Fruit fly (Drosophila melanogaster) whole organism, embryonic: ENCODE data around the gene CG9044.
A peak's percentile ranks its signal among the peaks of the same experiment; 100 is the strongest.

Source experiments
- B-H2 ChIP-seq: fragments of 200-800 bp; sonication (Bioruptor generic); optimal IDR thresholded peaks from 2 replicates; lab custom pipeline; 2018; ENCODE audit warnings: missing biosample characterization, mild to moderate bottlenecking, missing genetic modification characterization
- BEAF-32 ChIP-seq: fragments of 200-800 bp; sonication (Bioruptor generic); optimal IDR thresholded peaks from 3 replicates; lab custom pipeline; 2017; ENCODE audit warnings: missing biosample characterization, missing genetic modification characterization, mild to moderate bottlenecking, moderate library complexity, missing genetic modification reagents
- C15 ChIP-seq: fragments of 200-800 bp; sonication (Bioruptor generic); IDR thresholded peaks from 3 replicates; pipeline ENCODE4 v1.3.6; 2022; ENCODE audit warnings: missing biosample characterization, missing genetic modification characterization
- CG10462 ChIP-seq: fragments of 200-800 bp; sonication (Bioruptor generic); optimal IDR thresholded peaks from 2 replicates; lab custom pipeline; 2016; ENCODE audit warnings: missing biosample characterization, missing genetic modification characterization
- CG10543 ChIP-seq: fragments of 200-800 bp; sonication (Bioruptor generic); optimal IDR thresholded peaks from 3 replicates; lab custom pipeline; 2017; ENCODE audit warnings: missing biosample characterization, mild to moderate bottlenecking, missing genetic modification characterization, moderate library complexity
- CG12659 ChIP-seq: fragments of 200-800 bp; sonication (Bioruptor generic); optimal IDR thresholded peaks from 3 replicates; lab custom pipeline; 2017; ENCODE audit warnings: mild to moderate bottlenecking, missing biosample characterization, missing genetic modification reagents, missing genetic modification characterization
- CG13424 ChIP-seq: fragments of 200-800 bp; sonication (Bioruptor generic); optimal IDR thresholded peaks from 2 replicates; lab custom pipeline; 2019; ENCODE audit warnings: missing biosample characterization, mild to moderate bottlenecking, missing genetic modification characterization, moderate library complexity
- CG14860 ChIP-seq: fragments of 200-800 bp; sonication (Bioruptor generic); IDR thresholded peaks from 3 replicates; pipeline ENCODE4 v1.3.6; 2022; ENCODE audit warnings: missing biosample characterization, missing genetic modification characterization; ENCODE audit not compliant: partially characterized antibody
- CG15011 ChIP-seq: fragments of 200-800 bp; sonication (Bioruptor generic); optimal IDR thresholded peaks from 3 replicates; lab custom pipeline; 2018; ENCODE audit warnings: missing biosample characterization, mild to moderate bottlenecking, missing genetic modification characterization
- CG15514 ChIP-seq: fragments of 200-800 bp; sonication (Bioruptor generic); optimal IDR thresholded peaks from 3 replicates; lab custom pipeline; 2017; ENCODE audit warnings: missing biosample characterization, missing genetic modification characterization, mild to moderate bottlenecking, moderate library complexity, missing genetic modification reagents
- CG15696 ChIP-seq: fragments of 200-800 bp; sonication (Bioruptor generic); optimal IDR thresholded peaks from 2 replicates; lab custom pipeline; 2019; ENCODE audit warnings: missing biosample characterization, mild to moderate bottlenecking, missing genetic modification characterization, moderate library complexity
- CG2712 ChIP-seq: fragments of 200-800 bp; optimal IDR thresholded peaks from 3 replicates; lab custom pipeline; 2019; ENCODE audit warnings: missing biosample characterization, mild to moderate bottlenecking, missing genetic modification characterization, moderate library complexity
- CG4360 ChIP-seq: fragments of 200-800 bp; sonication (Bioruptor generic); IDR thresholded peaks from 2 replicates; pipeline ENCODE4 v1.3.6; 2022; ENCODE audit warnings: missing biosample characterization, missing genetic modification characterization
- CG4820 ChIP-seq: fragments of 200-800 bp; sonication (Bioruptor generic); optimal IDR thresholded peaks from 3 replicates; lab custom pipeline; 2016; ENCODE audit warnings: missing biosample characterization, missing genetic modification characterization
- CG4854 ChIP-seq: fragments of 200-800 bp; sonication (Bioruptor generic); optimal IDR thresholded peaks from 2 replicates; lab custom pipeline; 2016; ENCODE audit warnings: missing biosample characterization, missing genetic modification characterization, inconsistent platforms
- CG7987 ChIP-seq: fragments of 200-800 bp; sonication (Bioruptor generic); optimal IDR thresholded peaks from 2 replicates; lab custom pipeline; 2018; ENCODE audit warnings: missing biosample characterization, mild to moderate bottlenecking, missing genetic modification characterization, moderate library complexity
- CG8388 ChIP-seq: fragments of 200-800 bp; sonication (Bioruptor generic); optimal IDR thresholded peaks from 2 replicates; lab custom pipeline; 2019; ENCODE audit warnings: missing biosample characterization, mild to moderate bottlenecking, missing genetic modification characterization, moderate library complexity
- CG9817 ChIP-seq: fragments of 200-800 bp; sonication (Bioruptor generic); optimal IDR thresholded peaks from 2 replicates; lab custom pipeline; 2018; ENCODE audit warnings: missing biosample characterization, mild to moderate bottlenecking, missing genetic modification characterization, moderate library complexity
- Deaf1 ChIP-seq: fragments of 200-800 bp; optimal IDR thresholded peaks from 3 replicates; lab custom pipeline; 2019; ENCODE audit warnings: missing biosample characterization, mild to moderate bottlenecking, missing genetic modification characterization, moderate library complexity
- ERR ChIP-seq: fragments of 200-800 bp; sonication (Bioruptor generic); optimal IDR thresholded peaks from 2 replicates; lab custom pipeline; 2016; ENCODE audit warnings: missing biosample characterization, missing genetic modification characterization
- HLHmδ ChIP-seq: fragments of 200-800 bp; sonication (Bioruptor generic); optimal IDR thresholded peaks from 2 replicates; lab custom pipeline; 2018; ENCODE audit warnings: missing biosample characterization, mild to moderate bottlenecking, missing genetic modification characterization, moderate library complexity
- Hmr ChIP-seq: fragments of 200-800 bp; sonication (Bioruptor generic); optimal IDR thresholded peaks from 3 replicates; lab custom pipeline; 2017; ENCODE audit warnings: mild to moderate bottlenecking, missing biosample characterization, missing genetic modification reagents, missing genetic modification characterization
- Lhr ChIP-seq: fragments of 200-800 bp; sonication (Bioruptor generic); optimal IDR thresholded peaks from 3 replicates; lab custom pipeline; 2017; ENCODE audit warnings: mild to moderate bottlenecking, missing biosample characterization, missing genetic modification reagents, missing genetic modification characterization
- Lim3 ChIP-seq: fragments of 200-800 bp; sonication (Bioruptor generic); IDR thresholded peaks from 2 replicates; pipeline ENCODE4 v1.3.6; 2022; ENCODE audit warnings: missing biosample characterization, missing genetic modification characterization
- Neu2 ChIP-seq: fragments of 200-800 bp; sonication (Bioruptor generic); optimal IDR thresholded peaks from 3 replicates; lab custom pipeline; 2016; ENCODE audit warnings: missing biosample characterization, missing genetic modification characterization, borderline replicate concordance
- Sin3A ChIP-seq: fragments of >200 bp; optimal IDR thresholded peaks from 2 replicates; lab custom pipeline; 2018
- Xrp1 ChIP-seq: fragments of 200-800 bp; sonication (Bioruptor generic); IDR thresholded peaks from 2 replicates; pipeline ENCODE4 v1.3.6; 2022; ENCODE audit warnings: missing biosample characterization, missing genetic modification characterization
- chm ChIP-seq: fragments of 200-800 bp; sonication (Bioruptor generic); IDR thresholded peaks from 2 replicates; pipeline ENCODE4 v1.3.6; 2022; ENCODE audit warnings: missing biosample characterization, missing genetic modification characterization
- chn ChIP-seq: fragments of 200-800 bp; sonication (Bioruptor generic); optimal IDR thresholded peaks from 2 replicates; lab custom pipeline; 2016; ENCODE audit warnings: missing biosample characterization, missing genetic modification characterization
- crp ChIP-seq, 2 experiments: fragments of 200-800 bp; sonication (Bioruptor generic); optimal IDR thresholded peaks; 2 replicates in 1 of 2; 3 replicates in 1 of 2; lab custom pipeline; 2017; ENCODE audit warnings: missing biosample characterization in 2 of 2, missing genetic modification characterization in 2 of 2, mild to moderate bottlenecking in 1 of 2, moderate library complexity in 1 of 2
- dati ChIP-seq: fragments of 200-800 bp; sonication (Bioruptor generic); IDR thresholded peaks from 2 replicates; pipeline ENCODE4 v1.3.6; 2022; ENCODE audit warnings: missing biosample characterization, missing genetic modification characterization
- dmrt11E ChIP-seq: fragments of 200-800 bp; sonication (Bioruptor generic); optimal IDR thresholded peaks from 3 replicates; lab custom pipeline; 2018; ENCODE audit warnings: missing biosample characterization, mild to moderate bottlenecking, missing genetic modification characterization, moderate library complexity
- dysf ChIP-seq: fragments of 200-800 bp; sonication (Bioruptor generic); IDR thresholded peaks from 3 replicates; pipeline ENCODE4 v1.3.6; 2022; ENCODE audit warnings: missing biosample characterization, missing genetic modification characterization
- ems ChIP-seq: fragments of 200-800 bp; sonication (Bioruptor generic); optimal IDR thresholded peaks from 3 replicates; lab custom pipeline; 2016; ENCODE audit warnings: missing biosample characterization, missing genetic modification characterization
- gce ChIP-seq: fragments of 200-800 bp; sonication (Bioruptor generic); IDR thresholded peaks from 3 replicates; pipeline ENCODE4 v1.3.6; 2022; ENCODE audit warnings: missing biosample characterization, missing genetic modification characterization
- gfzf ChIP-seq: fragments of 200-800 bp; sonication (Bioruptor generic); optimal IDR thresholded peaks from 2 replicates; lab custom pipeline; 2016; ENCODE audit warnings: missing biosample characterization, mild to moderate bottlenecking, missing genetic modification characterization, moderate library complexity
- odd ChIP-seq: fragments of 200-800 bp; sonication (Bioruptor generic); optimal IDR thresholded peaks from 2 replicates; lab custom pipeline; 2017; ENCODE audit warnings: missing biosample characterization, mild to moderate bottlenecking, missing genetic modification characterization
- pita ChIP-seq: fragments of 200-800 bp; sonication (Bioruptor generic); optimal IDR thresholded peaks from 2 replicates; lab custom pipeline; 2017; ENCODE audit warnings: missing biosample characterization, mild to moderate bottlenecking, missing genetic modification characterization
- salm ChIP-seq: fragments of 200-800 bp; sonication (Bioruptor generic); optimal IDR thresholded peaks from 2 replicates; lab custom pipeline; 2018; ENCODE audit warnings: missing biosample characterization, mild to moderate bottlenecking, missing genetic modification characterization
- scrt ChIP-seq: fragments of 200-800 bp; sonication (Bioruptor generic); optimal IDR thresholded peaks from 2 replicates; lab custom pipeline; 2018; ENCODE audit warnings: missing biosample characterization, mild to moderate bottlenecking, missing genetic modification characterization, moderate library complexity
- sens ChIP-seq: fragments of 200-800 bp; sonication (Bioruptor generic); peaks from one replicate; lab custom pipeline; 2016; ENCODE audit warnings: missing biosample characterization, missing genetic modification characterization
- sug ChIP-seq: fragments of 200-800 bp; optimal IDR thresholded peaks from 2 replicates; lab custom pipeline; 2019; ENCODE audit warnings: missing biosample characterization, mild to moderate bottlenecking, missing genetic modification characterization, moderate library complexity
- tio ChIP-seq: fragments of 200-800 bp; sonication (Bioruptor generic); optimal IDR thresholded peaks from 2 replicates; lab custom pipeline; 2017; ENCODE audit warnings: missing biosample characterization, missing genetic modification characterization, inconsistent platforms
- usp ChIP-seq: fragments of >200 bp; optimal IDR thresholded peaks from 2 replicates; lab custom pipeline; 2017; ENCODE audit warnings: missing biosample characterization, missing genetic modification characterization
- z ChIP-seq: fragments of 200-800 bp; sonication (Bioruptor generic); IDR thresholded peaks from 3 replicates; pipeline ENCODE4 v1.3.6; 2022; ENCODE audit warnings: missing biosample characterization, missing genetic modification characterization

Gene CG9044

DNA sequence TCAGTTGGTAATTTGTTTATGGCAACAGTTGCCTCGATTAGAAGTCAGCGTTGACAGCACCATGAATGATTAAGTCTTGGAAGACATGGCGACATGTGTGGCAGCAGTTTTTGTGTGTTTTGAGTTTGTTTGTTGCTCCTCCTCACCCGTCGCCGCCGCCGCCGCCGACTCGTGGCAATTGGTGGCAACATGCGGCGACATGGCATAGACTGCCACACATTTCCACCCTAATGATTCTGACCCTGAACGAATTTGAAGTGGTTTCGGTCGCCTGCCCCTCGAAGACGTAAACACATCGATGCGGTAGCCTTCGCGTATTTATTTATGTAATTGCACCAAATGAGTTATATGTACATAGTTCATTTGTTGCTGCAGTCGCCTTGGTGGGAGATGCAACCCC lies 46.4 kb upstream of the CG9044 start (continued):
- TF ChIP-seq HLHmδ (GFP tag; lab: Kevin White, UChicago), result peak; percentile 34
- TF ChIP-seq Neu2 (GFP tag; lab: Kevin White, UChicago), result peak; percentile 25
- no peak for TF ChIP-seq CG14860
- TF ChIP-seq, all 482 proteins: peak for 17

- no peak for TF ChIP-seq ERR (GFP tag; lab: Kevin White, UChicago)
- TF ChIP-seq Xrp1 (GFP tag; lab: Robert Waterston, UW), result peak; percentile 22; the same call in 1 of the 2 replicates
- peak; percentile 38; the same call in 1 of the 2 replicates for TF ChIP-seq chm (GFP tag; lab: Robert Waterston, UW)
- TF ChIP-seq dati (GFP tag; lab: Robert Waterston, UW), result no peak
- TF ChIP-seq CG9817, result no peak
- peak; percentile 10 for TF ChIP-seq CG15696 (tag; lab: Kevin White, UChicago)
- TF ChIP-seq sens (GFP tag; lab: Kevin White, UChicago), result peak; percentile 58
- peak; percentile 10; the same call in 1 of the 3 replicates for TF ChIP-seq dysf
- TF ChIP-seq CG12659 (GFP tag; lab: Kevin White, UChicago), result no peak
- no peak for TF ChIP-seq BEAF-32
- no peak for TF ChIP-seq gce
- TF ChIP-seq CG2712, result no peak
- TF ChIP-seq B-H2 (GFP tag; lab: Kevin White, UChicago), result no peak
- no peak for TF ChIP-seq gfzf (GFP tag; lab: Kevin White, UChicago)
- TF ChIP-seq usp, result no peak
- TF ChIP-seq ems, result no peak
- no peak for TF ChIP-seq HLHmδ (GFP tag; lab: Kevin White, UChicago)
- no peak for TF ChIP-seq CG4854 (GFP tag; lab: Kevin White, UChicago)
- TF ChIP-seq CG13424 (tag; lab: Kevin White, UChicago), result no peak
- TF ChIP-seq CG7987 (GFP tag; lab: Kevin White, UChicago), result no peak
- no peak for TF ChIP-seq Hmr (GFP tag; lab: Kevin White, UChicago)
- TF ChIP-seq, all 482 proteins: peak for 5
Measured at dm6 chr2L:5904585-5904984, 44.7 kb upstream of the CG9044 start, which contains the start of gene CG9021. Gene CG9021 (minus strand): TSS chr2L:5904689.

dm6 chr2L:5906893-5907850 lies 42.1 kb upstream of the CG9044 start, which contains the start of gene bchs:
Gene bchs (plus strand): TSS chr2L:5907169.
- peak; percentile 72 for TF ChIP-seq tio
- peak; percentile 91 for TF ChIP-seq CG4360
- TF ChIP-seq CG8388 (GFP tag; lab: Kevin White, UChicago), result peak; percentile 65
- no peak for TF ChIP-seq CG10462
- TF ChIP-seq CG14860, result no peak
- TF ChIP-seq CG9817, result peak; percentile 60
- TF ChIP-seq CG15514, result peak; percentile 89
- peak; percentile 57; the same call in 1 of the 3 replicates for TF ChIP-seq C15 (GFP tag; lab: Robert Waterston, UW)
- peak; percentile 93 for TF ChIP-seq salm (tag; lab: Kevin White, UChicago)
- TF ChIP-seq Lim3 (GFP tag; lab: Robert Waterston, UW), result no peak
- TF ChIP-seq chn (GFP tag; lab: Kevin White, UChicago), result peak; percentile 51
- peak; percentile 50 for TF ChIP-seq Sin3A (lab: Kevin White, UChicago)
- TF ChIP-seq scrt, result peak; percentile 89
- TF ChIP-seq Lhr, result peak; percentile 87
- TF ChIP-seq CG15011 (GFP tag; lab: Kevin White, UChicago), result peak; percentile 93
- TF ChIP-seq odd (GFP tag; lab: Kevin White, UChicago), result peak; percentile 96
- no peak for TF ChIP-seq sug (tag; lab: Kevin White, UChicago)
- TF ChIP-seq CG10543 (GFP tag; lab: Kevin White, UChicago), result peak; percentile 96
- no peak for TF ChIP-seq pita (GFP tag; lab: Kevin White, UChicago)
- TF ChIP-seq crp (GFP tag; optimal IDR thresholded peaks at IDR 0.05; lab: Kevin White, UChicago), result peak; percentile 67 to 96
- TF ChIP-seq dmrt11E (tag; lab: Kevin White, UChicago), result peak; percentile 77
- peak; percentile 68 for TF ChIP-seq CG4820 (GFP tag; lab: Kevin White, UChicago)
- peak; percentile 79 for TF ChIP-seq z (GFP tag; lab: Robert Waterston, UW)
- TF ChIP-seq Deaf1 (tag; lab: Kevin White, UChicago), result peak; percentile 65
